Fruit fly (Drosophila melanogaster): ENCODE results near the gene Slbp.
A peak's percentile ranks its signal among the peaks of the same experiment; 100 is the strongest.

Gene Slbp

DNA sequence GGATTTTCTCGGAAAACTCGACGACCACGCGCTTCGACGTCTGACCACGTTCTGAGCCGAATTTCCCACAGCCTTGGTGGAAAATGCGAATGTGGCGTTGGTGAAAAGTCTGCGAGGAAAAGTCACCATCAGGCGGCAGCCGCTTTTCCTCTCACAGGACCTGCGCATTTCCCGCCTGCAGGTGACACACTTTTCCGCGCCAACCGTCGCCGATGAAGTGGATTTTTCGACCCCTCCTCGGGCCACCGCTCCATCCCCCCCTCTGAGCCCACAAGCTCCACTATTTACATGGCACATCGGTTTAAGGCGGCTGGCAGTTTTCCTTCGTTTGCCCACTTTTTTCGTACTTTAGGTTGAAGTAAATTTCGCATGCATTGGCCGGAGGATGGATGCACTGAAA, 41.9 kb upstream of the Slbp start, which contains the start of gene jus (continued):
- no peak for TF ChIP-seq CG14965 (GFP tag; optimal IDR thresholded peaks at IDR 0.05; ENCODE audit: borderline replicate concordance)
- no peak for TF ChIP-seq Abd-B (GFP tag; optimal IDR thresholded peaks at IDR 0.05)
- no peak for TF ChIP-seq CG9932 (GFP tag; IDR thresholded peaks at IDR 0.05)
- TF ChIP-seq CG1832 (GFP tag; optimal IDR thresholded peaks at IDR 0.05), result no peak
- TF ChIP-seq pan (optimal IDR thresholded peaks at IDR 0.05), result no peak
- no peak for TF ChIP-seq pan (GFP tag; optimal IDR thresholded peaks at IDR 0.05 in 1 of 2, IDR thresholded peaks at IDR 0.05 in 1 of 2)
- TF ChIP-seq CoRest (tag; optimal IDR thresholded peaks at IDR 0.05), result no peak
- no peak for TF ChIP-seq Meics (GFP tag; optimal IDR thresholded peaks at IDR 0.05)
- no peak for TF ChIP-seq CG7839 (tag; optimal IDR thresholded peaks at IDR 0.05)
- no peak for TF ChIP-seq oc (tag; optimal IDR thresholded peaks at IDR 0.05)
- no peak for TF ChIP-seq Lim3 (GFP tag; IDR thresholded peaks at IDR 0.05)
- no peak for TF ChIP-seq CG3407 (GFP tag; optimal IDR thresholded peaks at IDR 0.05)
- TF ChIP-seq az2 (GFP tag; optimal IDR thresholded peaks at IDR 0.05), result no peak
- no peak for TF ChIP-seq Mrtf (GFP tag; IDR thresholded peaks at IDR 0.05)
- no peak for TF ChIP-seq CG32767 (GFP tag; IDR thresholded peaks at IDR 0.05)
- TF ChIP-seq pb (GFP tag; optimal IDR thresholded peaks at IDR 0.05), result no peak
- no peak for TF ChIP-seq CG2712 (tag; optimal IDR thresholded peaks at IDR 0.05)
- TF ChIP-seq fru (optimal IDR thresholded peaks at IDR 0.05), result no peak
- TF ChIP-seq CG16863 (GFP tag; optimal IDR thresholded peaks at IDR 0.05), result no peak
- TF ChIP-seq CG2678 (tag; optimal IDR thresholded peaks at IDR 0.05), result no peak
- TF ChIP-seq Oaz (GFP tag; IDR thresholded peaks at IDR 0.05), result no peak
- TF ChIP-seq CG4282 (GFP tag; optimal IDR thresholded peaks at IDR 0.05), result no peak
- no peak for TF ChIP-seq eve (GFP tag; optimal IDR thresholded peaks at IDR 0.05)
- peak; percentile 73 for TF ChIP-seq Deaf1 (tag; optimal IDR thresholded peaks at IDR 0.05)
- no peak for TF ChIP-seq chm (GFP tag; IDR thresholded peaks at IDR 0.05)
- no peak for TF ChIP-seq NK7.1 (GFP tag; optimal IDR thresholded peaks at IDR 0.05)
- TF ChIP-seq chinmo (GFP tag; IDR thresholded peaks at IDR 0.05; ENCODE audit: partially characterized antibody), result 0 out of 4 replicates have a peak, but pooled peaks have one; percentile 44
- peak; percentile 9 for TF ChIP-seq CG18619 (GFP tag; optimal IDR thresholded peaks at IDR 0.05)
- no peak for TF ChIP-seq NC2α (GFP tag; optimal IDR thresholded peaks at IDR 0.05)
- TF ChIP-seq CG17186 (GFP tag; optimal IDR thresholded peaks at IDR 0.05), result no peak
- TF ChIP-seq CG12219 (GFP tag; optimal IDR thresholded peaks at IDR 0.05), result no peak
- peak; percentile 15 for TF ChIP-seq CG15514 (GFP tag; optimal IDR thresholded peaks at IDR 0.05)
- TF ChIP-seq HLH4C (GFP tag; IDR thresholded peaks at IDR 0.05; ENCODE audit: partially characterized antibody), result no peak
- no peak for TF ChIP-seq esg (GFP tag; conservative IDR thresholded peaks at IDR 0.05)
- TF ChIP-seq twi (tag; optimal IDR thresholded peaks at IDR 0.05), result no peak
- TF ChIP-seq Lpt (GFP tag; optimal IDR thresholded peaks at IDR 0.05), result no peak
- TF ChIP-seq CG34224 (GFP tag; IDR thresholded peaks at IDR 0.05; ENCODE audit: partially characterized antibody), result no peak
- TF ChIP-seq CG17568 (GFP tag; optimal IDR thresholded peaks at IDR 0.05), result no peak
- no peak for TF ChIP-seq lov (optimal IDR thresholded peaks at IDR 0.05)
- TF ChIP-seq lov (GFP tag; IDR thresholded peaks at IDR 0.05), result no peak
- no peak for TF ChIP-seq CG6791 (GFP tag; IDR thresholded peaks at IDR 0.05; ENCODE audit: partially characterized antibody)
- TF ChIP-seq ewg (GFP tag; optimal IDR thresholded peaks at IDR 0.05), result peak; percentile 76
- no peak for TF ChIP-seq Hr51 (GFP tag; optimal IDR thresholded peaks at IDR 0.05)
- no peak for TF ChIP-seq HHEX (GFP tag; optimal IDR thresholded peaks at IDR 0.05)
- TF ChIP-seq CG18599 (GFP tag; optimal IDR thresholded peaks at IDR 0.05), result peak; percentile 18
- TF ChIP-seq yki (optimal IDR thresholded peaks at IDR 0.05), result no peak
- peak; percentile 33 for TF ChIP-seq CG7556 (GFP tag; optimal IDR thresholded peaks at IDR 0.05)
- 0 out of 3 replicates have a peak, but pooled peaks have one; percentile 17 for TF ChIP-seq row (GFP tag; IDR thresholded peaks at IDR 0.05)
- TF ChIP-seq CG3838 (GFP tag; optimal IDR thresholded peaks at IDR 0.05), result no peak
- no peak for TF ChIP-seq CG7987 (GFP tag; optimal IDR thresholded peaks at IDR 0.05)
- no peak for TF ChIP-seq hb (GFP tag; IDR thresholded peaks at IDR 0.05; ENCODE audit: partially characterized antibody)
- no peak for TF ChIP-seq CG9609 (GFP tag; optimal IDR thresholded peaks at IDR 0.05)

All from whole organism, embryonic.